Fruit fly (Drosophila melanogaster): Measurements from ENCODE around the gene CG34323.

DNA sequence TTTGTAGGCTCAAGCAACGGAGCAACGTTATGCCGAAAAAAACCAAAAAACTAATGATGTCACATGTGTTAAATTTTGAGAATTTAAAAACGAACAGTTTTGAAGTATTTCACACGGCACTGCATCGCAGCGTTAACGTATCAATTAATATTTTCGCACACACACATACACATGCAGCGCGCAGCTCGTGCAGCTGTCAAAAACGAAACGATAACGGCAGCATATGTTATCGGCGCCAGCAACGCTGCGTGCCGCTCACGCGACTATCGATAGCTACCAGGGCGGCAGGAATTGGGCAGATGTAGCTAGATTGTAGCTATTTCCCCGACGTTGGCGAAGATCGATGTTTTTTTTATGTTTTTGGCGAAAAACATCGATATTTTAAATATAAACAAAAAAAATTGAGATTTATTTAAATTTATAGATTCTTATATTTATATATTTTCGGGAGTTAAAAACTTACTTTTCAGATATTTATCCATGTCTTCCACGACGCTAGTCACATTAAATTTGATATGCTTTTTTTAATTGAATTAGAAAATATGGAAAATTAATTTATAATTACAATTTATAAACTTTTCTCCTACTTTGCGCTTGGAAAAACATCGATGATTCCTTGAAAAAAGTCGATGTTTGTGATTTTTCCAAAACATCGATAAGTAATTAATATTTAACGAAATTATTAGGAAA lies 41.3 kb upstream of the CG34323 start, which contains the start of gene Usp7:
- TF ChIP-seq OdsH (GFP tag; optimal IDR thresholded peaks at IDR 0.05) (no peak), usp (GFP tag; optimal IDR thresholded peaks at IDR 0.05) (no peak), dmrt93B (GFP tag; optimal IDR thresholded peaks at IDR 0.05) (no peak), foxo (GFP tag; optimal IDR thresholded peaks at IDR 0.05) (no peak), Hr78 (GFP tag; optimal IDR thresholded peaks at IDR 0.05) (no peak), Dfd (GFP tag; optimal IDR thresholded peaks at IDR 0.05) (no peak), Jra (GFP tag; optimal IDR thresholded peaks at IDR 0.05) (no peak), GATAd (GFP tag; optimal IDR thresholded peaks at IDR 0.05) (no peak), Myc (optimal IDR thresholded peaks at IDR 0.05) (peak; percentile 64)

Measured in whole organism, wandering third instar larva.